5 fruit fly cellular contexts compared by ENCODE assay signal in the genomic region with DNA sequence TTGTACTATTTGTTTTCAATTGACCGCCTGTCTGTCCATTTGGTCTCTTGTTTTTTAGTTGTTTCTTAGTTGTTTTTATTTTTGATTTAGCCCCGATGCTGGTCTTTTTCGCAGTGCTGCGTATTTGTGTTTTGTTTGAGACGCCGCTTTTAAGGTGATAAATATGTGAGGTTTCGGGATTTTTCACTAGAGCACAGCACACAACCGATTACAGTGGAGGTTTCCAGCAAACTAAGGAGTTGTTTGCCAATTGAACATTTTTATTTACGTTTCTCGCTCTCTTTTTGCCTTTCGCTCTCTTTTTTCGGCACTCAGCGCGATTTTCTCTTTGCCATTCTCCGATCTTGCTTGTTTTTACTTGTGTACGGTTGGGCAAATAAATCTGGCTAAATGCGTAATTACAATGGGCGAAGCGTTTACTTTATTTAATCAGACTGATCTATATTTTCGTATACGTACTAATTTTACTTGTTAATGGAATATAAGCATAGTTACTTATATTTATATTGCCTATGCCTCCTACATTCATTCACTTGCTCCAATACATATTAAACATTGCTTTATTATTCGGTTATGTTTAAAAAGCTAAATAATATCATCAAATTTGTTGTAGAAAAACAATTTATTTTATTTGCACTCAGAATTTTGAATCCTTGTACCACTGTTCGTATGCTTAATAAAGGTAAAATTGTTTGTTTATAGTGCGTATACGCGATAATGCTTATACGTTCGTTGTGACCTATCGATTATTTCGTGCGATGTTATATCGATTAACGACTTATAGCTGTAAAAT.
TF ChIP-seq lines count a peak whose summit lies in the region.

A gene (minus strand): TSS at position 236 of the 793 bp plus-strand sequence.

- peak; percentile 16 for TF ChIP-seq CTCF in whole organism, embryonic (GFP tag; optimal IDR thresholded peaks at IDR 0.05; lab: Kevin White, UChicago)

TF ChIP-seq in whole organism, adult, 20 proteins besides CTCF, POLR2A, EP300 and RAD21 (continues in another document):
- TF ChIP-seq pad (GFP tag; optimal IDR thresholded peaks at IDR 0.05; lab: Kevin White, UChicago), result peak; percentile 47
- TF ChIP-seq CG11617 (GFP tag; optimal IDR thresholded peaks at IDR 0.05; lab: Kevin White, UChicago), result peak; percentile 87
- peak; percentile 87 for TF ChIP-seq CG7101 (tag; optimal IDR thresholded peaks at IDR 0.05; lab: Kevin White, UChicago)
- peak; percentile 85 for TF ChIP-seq cic (GFP tag; optimal IDR thresholded peaks at IDR 0.05; lab: Kevin White, UChicago)
- TF ChIP-seq Hr96 (GFP tag; optimal IDR thresholded peaks at IDR 0.05; lab: Kevin White, UChicago), result peak; percentile 65
- peak; percentile 34 for TF ChIP-seq Clk (GFP tag; optimal IDR thresholded peaks at IDR 0.05; lab: Kevin White, UChicago)
- TF ChIP-seq bab1 (GFP tag; optimal IDR thresholded peaks at IDR 0.05; lab: Kevin White, UChicago), result peak; percentile 76
- TF ChIP-seq kay (GFP tag; lab: Kevin White, UChicago; ENCODE audit: borderline replicate concordance), result peak; percentile 84
- TF ChIP-seq CG7045 (GFP tag; optimal IDR thresholded peaks at IDR 0.05; lab: Kevin White, UChicago), result peak; percentile 80
- TF ChIP-seq CG12768 (GFP tag; optimal IDR thresholded peaks at IDR 0.05; lab: Kevin White, UChicago), result peak; percentile 89
- TF ChIP-seq tj (GFP tag; optimal IDR thresholded peaks at IDR 0.05; lab: Kevin White, UChicago), result peak; percentile 9
- TF ChIP-seq toe (GFP tag; optimal IDR thresholded peaks at IDR 0.05; lab: Kevin White, UChicago), result peak; percentile 66
- TF ChIP-seq Mnt (GFP tag; optimal IDR thresholded peaks at IDR 0.05; lab: Kevin White, UChicago), result peak; percentile 45
- TF ChIP-seq CG14711 (tag; optimal IDR thresholded peaks at IDR 0.05; lab: Kevin White, UChicago), result peak; percentile 76
- TF ChIP-seq CG5204 (GFP tag; optimal IDR thresholded peaks at IDR 0.05; lab: Kevin White, UChicago), result peak; percentile 71
- TF ChIP-seq CG1620 (GFP tag; optimal IDR thresholded peaks at IDR 0.05; lab: Kevin White, UChicago), result peak; percentile 19

TF ChIP-seq in whole organism, embryonic, 481 proteins besides CTCF, POLR2A, EP300 and RAD21 (continues in another document):
- TF ChIP-seq CG1792 (GFP tag; optimal IDR thresholded peaks at IDR 0.05; lab: Kevin White, UChicago) (peak; percentile 39), Adf1 (GFP tag; IDR thresholded peaks at IDR 0.05; lab: Robert Waterston, UW) (peak; percentile 50; the same call in 1 of the 2 replicates), tx (GFP tag; optimal IDR thresholded peaks at IDR 0.05; lab: Kevin White, UChicago) (peak; percentile 40), hbn (GFP tag; IDR thresholded peaks at IDR 0.05; lab: Robert Waterston, UW; ENCODE audit: partially characterized antibody) (peak; percentile 90), CG2889 (GFP tag; IDR thresholded peaks at IDR 0.05; lab: Robert Waterston, UW) (peak; percentile 42; the same call in 1 of the 3 replicates), z (GFP tag; IDR thresholded peaks at IDR 0.05; lab: Robert Waterston, UW) (no peak), CG12769 (tag; optimal IDR thresholded peaks at IDR 0.05; lab: Kevin White, UChicago) (peak; percentile 84), bab2 (GFP tag; optimal IDR thresholded peaks at IDR 0.05; lab: Kevin White, UChicago) (peak; percentile 68), CG10959 (GFP tag; IDR thresholded peaks at IDR 0.05; lab: Robert Waterston, UW) (no peak), CG11247 (GFP tag; IDR thresholded peaks at IDR 0.05; lab: Robert Waterston, UW) (peak; percentile 66; the same call in 1 of the 2 replicates), Mrtf (GFP tag; IDR thresholded peaks at IDR 0.05; lab: Robert Waterston, UW) (peak; percentile 57; the same call in 1 of the 3 replicates), crol (GFP tag; IDR thresholded peaks at IDR 0.05; lab: Robert Waterston, UW) (no peak), fd64A (GFP tag; optimal IDR thresholded peaks at IDR 0.05; lab: Kevin White, UChicago) (no peak), CG15479 (GFP tag; optimal IDR thresholded peaks at IDR 0.05; lab: Kevin White, UChicago) (peak; percentile 29), CG14667 (GFP tag; IDR thresholded peaks at IDR 0.05; lab: Robert Waterston, UW) (no peak)

TF ChIP-seq in whole organism, prepupa, 60 proteins besides CTCF, POLR2A, EP300 and RAD21 (continues in another document):
- peak; percentile 27 for TF ChIP-seq fd59A (GFP tag; optimal IDR thresholded peaks at IDR 0.05; lab: Kevin White, UChicago)
- TF ChIP-seq fkh (GFP tag; optimal IDR thresholded peaks at IDR 0.05; lab: Kevin White, UChicago), result peak; percentile 94
- TF ChIP-seq Sox14 (GFP tag; optimal IDR thresholded peaks at IDR 0.05; lab: Kevin White, UChicago), result peak; percentile 78
- TF ChIP-seq Sox15 (GFP tag; optimal IDR thresholded peaks at IDR 0.05; lab: Kevin White, UChicago), result peak; percentile 26
- TF ChIP-seq ss (GFP tag; optimal IDR thresholded peaks at IDR 0.05; lab: Kevin White, UChicago), result peak; percentile 52 to 82
- no peak for TF ChIP-seq Hr38 (GFP tag; optimal IDR thresholded peaks at IDR 0.05; lab: Kevin White, UChicago)
- TF ChIP-seq Eip78C (GFP tag; lab: Kevin White, UChicago), result peak; percentile 93
- peak; percentile 61 for TF ChIP-seq CG6808 (GFP tag; optimal IDR thresholded peaks at IDR 0.05; lab: Kevin White, UChicago)
- peak; percentile 84 for TF ChIP-seq CG16779 (tag; optimal IDR thresholded peaks at IDR 0.05; lab: Kevin White, UChicago)
- TF ChIP-seq CG31627 (GFP tag; optimal IDR thresholded peaks at IDR 0.05; lab: Kevin White, UChicago), result peak; percentile 43
- peak; percentile 85 for TF ChIP-seq topi (GFP tag; optimal IDR thresholded peaks at IDR 0.05; lab: Kevin White, UChicago)
- peak; percentile 77 for TF ChIP-seq Smox (GFP tag; optimal IDR thresholded peaks at IDR 0.05; lab: Kevin White, UChicago)
- peak; percentile 65 for TF ChIP-seq CG3032 (tag; optimal IDR thresholded peaks at IDR 0.05; lab: Kevin White, UChicago)
- peak; percentile 80 for TF ChIP-seq OdsH (GFP tag; optimal IDR thresholded peaks at IDR 0.05; lab: Kevin White, UChicago)
- TF ChIP-seq CG6276 (GFP tag; optimal IDR thresholded peaks at IDR 0.05; lab: Kevin White, UChicago), result peak; percentile 86
- peak; percentile 85 for TF ChIP-seq CG34406 (GFP tag; optimal IDR thresholded peaks at IDR 0.05; lab: Kevin White, UChicago)
- peak; percentile 86 for TF ChIP-seq CG32006 (GFP tag; optimal IDR thresholded peaks at IDR 0.05; lab: Kevin White, UChicago)

TF ChIP-seq in whole organism, pupa, 21 proteins besides CTCF, POLR2A, EP300 and RAD21 (continues in another document):
- TF ChIP-seq Pif1A (GFP tag; optimal IDR thresholded peaks at IDR 0.05; lab: Kevin White, UChicago) (peak; percentile 82), CG15710 (tag; optimal IDR thresholded peaks at IDR 0.05; lab: Kevin White, UChicago) (peak; percentile 68), CG9948 (tag; optimal IDR thresholded peaks at IDR 0.05; lab: Kevin White, UChicago) (peak; percentile 73), CG34367 (tag; optimal IDR thresholded peaks at IDR 0.05; lab: Kevin White, UChicago) (peak; percentile 56), gl (tag; optimal IDR thresholded peaks at IDR 0.05; lab: Kevin White, UChicago) (peak; percentile 52), Snoo (tag; optimal IDR thresholded peaks at IDR 0.05; lab: Kevin White, UChicago) (peak; percentile 73), CG8301 (tag; optimal IDR thresholded peaks at IDR 0.05; lab: Kevin White, UChicago) (peak; percentile 82), CG32121 (GFP tag; IDR thresholded peaks at IDR 0.05; lab: Robert Waterston, UW) (peak; percentile 87), D1 (tag; optimal IDR thresholded peaks at IDR 0.05; lab: Kevin White, UChicago) (peak; percentile 83), Pif1B (GFP tag; optimal IDR thresholded peaks at IDR 0.05; lab: Kevin White, UChicago) (peak; percentile 82), CG13204 (GFP tag; optimal IDR thresholded peaks at IDR 0.05; lab: Kevin White, UChicago) (no peak), CG10348 (GFP tag; IDR thresholded peaks at IDR 0.05; lab: Robert Waterston, UW) (no peak), CG8159 (tag; optimal IDR thresholded peaks at IDR 0.05; lab: Kevin White, UChicago) (peak; percentile 83), Ets98B (GFP tag; IDR thresholded peaks at IDR 0.05; lab: Robert Waterston, UW) (peak; percentile 74; the same call in 1 of the 2 replicates), CG12605 (GFP tag; IDR thresholded peaks at IDR 0.05; lab: Robert Waterston, UW) (0 out of 2 replicates have a peak, but pooled peaks have one; percentile 37), CG17806 (tag; optimal IDR thresholded peaks at IDR 0.05; lab: Kevin White, UChicago) (peak; percentile 72), fd96Ca (GFP tag; IDR thresholded peaks at IDR 0.05; lab: Robert Waterston, UW) (peak; percentile 32; the same call in 1 of the 3 replicates), EcR (GFP tag; optimal IDR thresholded peaks at IDR 0.05; lab: Kevin White, UChicago) (peak; percentile 63)

TF ChIP-seq in whole organism, wandering third instar larva, 38 proteins besides CTCF, POLR2A, EP300 and RAD21 (continues in another document):
- TF ChIP-seq tai (GFP tag; optimal IDR thresholded peaks at IDR 0.05; lab: Kevin White, UChicago) (no peak), Dif (GFP tag; optimal IDR thresholded peaks at IDR 0.05; lab: Kevin White, UChicago; ENCODE audit: partially characterized antibody) (peak; percentile 65), Hr78 (GFP tag; optimal IDR thresholded peaks at IDR 0.05; lab: Kevin White, UChicago) (no peak), GATAd (GFP tag; optimal IDR thresholded peaks at IDR 0.05; lab: Kevin White, UChicago) (no peak), Mio (GFP tag; optimal IDR thresholded peaks at IDR 0.05; lab: Kevin White, UChicago) (no peak), jim (GFP tag; optimal IDR thresholded peaks at IDR 0.05; lab: Kevin White, UChicago) (peak; percentile 2), dmrt93B (GFP tag; optimal IDR thresholded peaks at IDR 0.05; lab: Kevin White, UChicago) (peak; percentile 24), HLH106 (tag; optimal IDR thresholded peaks at IDR 0.05; lab: Kevin White, UChicago) (peak; percentile 72), br (GFP tag; optimal IDR thresholded peaks at IDR 0.05; lab: Kevin White, UChicago) (peak; percentile 60), Dfd (GFP tag; optimal IDR thresholded peaks at IDR 0.05; lab: Kevin White, UChicago) (no peak), CrebA (GFP tag; optimal IDR thresholded peaks at IDR 0.05; lab: Kevin White, UChicago; ENCODE audit: borderline replicate concordance) (peak; percentile 79), OdsH (GFP tag; optimal IDR thresholded peaks at IDR 0.05; lab: Kevin White, UChicago) (peak; percentile 73), CG9705 (GFP tag; optimal IDR thresholded peaks at IDR 0.05; lab: Kevin White, UChicago) (peak; percentile 38), Myc (optimal IDR thresholded peaks at IDR 0.05; lab: Kevin White, UChicago) (no peak), sage (GFP tag; optimal IDR thresholded peaks at IDR 0.05; lab: Kevin White, UChicago) (peak; percentile 40), Hr83 (GFP tag; optimal IDR thresholded peaks at IDR 0.05; lab: Kevin White, UChicago; ENCODE audit: poor library complexity, severe bottlenecking) (peak; percentile 50), sv (GFP tag; optimal IDR thresholded peaks at IDR 0.05; lab: Kevin White, UChicago) (peak; percentile 36), dsf (GFP tag; optimal IDR thresholded peaks at IDR 0.05; lab: Kevin White, UChicago; ENCODE audit: borderline replicate concordance) (no peak), psq (GFP tag; optimal IDR thresholded peaks at IDR 0.05; lab: Kevin White, UChicago) (peak; percentile 60)
